Worm (Caenorhabditis elegans): ENCODE data around the gene F58A3.3.

- no peak for TF ChIP-seq him-1 (tag; optimal IDR thresholded peaks at IDR 0.05)
- no peak for TF ChIP-seq W03F9.2 (tag; optimal IDR thresholded peaks at IDR 0.05)
These were observed 3.7 kb downstream of the F58A3.3 start, which contains the start of gene egl-15 for ce11 chrX:11016100-11016499.

All from whole organism, L4/young adult.